Worm (Caenorhabditis elegans): Measurements from ENCODE around the gene F55C12.4.
"Not testable (repeated sequence)": the region's sequence is repeated elsewhere in the genome, so short reads cannot be mapped to it uniquely, and the experiment has no call there.

DNA sequence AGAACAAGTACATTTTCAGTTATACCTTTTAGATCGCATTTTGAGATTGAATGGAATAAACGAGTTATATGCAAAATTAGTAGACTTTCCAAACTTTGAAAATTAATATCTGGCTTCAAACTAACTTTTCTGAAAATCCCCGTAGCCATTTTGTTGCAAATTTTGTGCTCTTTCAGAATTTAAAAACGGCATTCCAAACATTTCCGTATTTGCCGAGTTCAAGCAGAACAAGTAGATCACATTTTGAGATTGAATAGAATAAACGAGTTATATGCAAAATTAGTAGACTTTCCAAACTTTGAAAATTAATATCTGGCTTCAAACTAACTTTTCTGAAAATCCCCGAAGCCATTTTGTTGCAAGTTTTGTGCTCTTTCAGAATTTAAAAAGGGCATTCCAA is 18.3 kb upstream of the F55C12.4 start, which contains the start of gene F55C12.2:
- TF ChIP-seq nhr-12 (tag; optimal IDR thresholded peaks at IDR 0.05); snpc-4 (tag; optimal IDR thresholded peaks at IDR 0.05); tbx-8 (GFP tag; optimal IDR thresholded peaks at IDR 0.05); ces-1 (GFP tag; optimal IDR thresholded peaks at IDR 0.05); unc-62 (GFP tag; optimal IDR thresholded peaks at IDR 0.05); nhr-237 (tag; optimal IDR thresholded peaks at IDR 0.05); pha-4 (tag; optimal IDR thresholded peaks at IDR 0.05); ztf-11 (tag; optimal IDR thresholded peaks at IDR 0.05); lsy-2 (tag; optimal IDR thresholded peaks at IDR 0.05): not testable (repeated sequence)
